Worm (Caenorhabditis elegans) whole organism, mixed stage, embryonic: ENCODE results near the gene comt-1.
A peak's percentile ranks its signal among the peaks of the same experiment; 100 is the strongest.

ENCODE experiments used
- M03D4.4 ChIP-seq: sonication (generic microtip); optimal IDR thresholded peaks from 2 replicates; lab custom pipeline; 2017; ENCODE audit warnings: mild to moderate bottlenecking, missing genetic modification characterization, missing compliant biosample characterization
- bed-3 ChIP-seq: fragments of 200-800 bp; sonication (Bioruptor generic); optimal IDR thresholded peaks from 3 replicates; lab custom pipeline; 2018; ENCODE audit warnings: mild to moderate bottlenecking, missing genetic modification characterization, moderate library complexity, missing compliant biosample characterization
- blmp-1 ChIP-seq: fragments of 150-350 bp; optimal IDR thresholded peaks from 2 replicates; lab custom pipeline; 2014; ENCODE audit warnings: missing biosample characterization, missing genetic modification characterization
- ceh-39 ChIP-seq: fragments of 150-350 bp; optimal IDR thresholded peaks from 2 replicates; lab custom pipeline; 2014; ENCODE audit warnings: missing biosample characterization, missing genetic modification characterization
- ceh-43 ChIP-seq: fragments of 200-800 bp; sonication (Bioruptor generic); optimal IDR thresholded peaks from 2 replicates; lab custom pipeline; 2018; ENCODE audit warnings: mild to moderate bottlenecking, missing genetic modification characterization, moderate library complexity, missing compliant biosample characterization
- ceh-83 ChIP-seq: fragments of 200-800 bp; sonication (Bioruptor generic); optimal IDR thresholded peaks from 2 replicates; lab custom pipeline; 2018; ENCODE audit warnings: mild to moderate bottlenecking, missing genetic modification characterization, missing compliant biosample characterization
- ces-1 ChIP-seq: fragments of 150-350 bp; optimal IDR thresholded peaks from 2 replicates; lab custom pipeline; 2014; ENCODE audit warnings: missing biosample characterization, missing genetic modification reagents, missing genetic modification characterization
- cnd-1 ChIP-seq: fragments of 200-800 bp; sonication (Bioruptor generic); optimal IDR thresholded peaks from 2 replicates; lab custom pipeline; 2018; ENCODE audit warnings: mild to moderate bottlenecking, missing genetic modification characterization, missing compliant biosample characterization
- drap-1 ChIP-seq: fragments of 200-800 bp; sonication (Bioruptor generic); optimal IDR thresholded peaks from 3 replicates; lab custom pipeline; 2018; ENCODE audit warnings: mild to moderate bottlenecking, missing genetic modification characterization, missing compliant biosample characterization
- elt-1 ChIP-seq: sonication (generic microtip); optimal IDR thresholded peaks from 2 replicates; lab custom pipeline; 2017; ENCODE audit warnings: missing genetic modification characterization, mild to moderate bottlenecking, missing compliant biosample characterization, antibody characterized with exemption, moderate library complexity, borderline replicate concordance; ENCODE audit not compliant: insufficient read depth
- elt-3 ChIP-seq: fragments of 150-350 bp; optimal IDR thresholded peaks from 2 replicates; lab custom pipeline; 2014; ENCODE audit warnings: missing biosample characterization, missing genetic modification characterization
- flh-1 ChIP-seq: fragments of 200-800 bp; sonication (Bioruptor generic); optimal IDR thresholded peaks from 2 replicates; lab custom pipeline; 2018; ENCODE audit warnings: mild to moderate bottlenecking, missing genetic modification characterization, moderate library complexity, missing compliant biosample characterization
- ham-2 ChIP-seq: fragments of 200-800 bp; sonication (Bioruptor generic); optimal IDR thresholded peaks from 2 replicates; lab custom pipeline; 2018; ENCODE audit warnings: mild to moderate bottlenecking, missing genetic modification characterization, missing compliant biosample characterization
- hlh-1 ChIP-seq: fragments of 150-350 bp; optimal IDR thresholded peaks from 2 replicates; lab custom pipeline; 2014; ENCODE audit warnings: missing biosample characterization, missing genetic modification reagents, missing genetic modification characterization
- lin-13 ChIP-seq: fragments of 150-350 bp; optimal IDR thresholded peaks from 2 replicates; lab custom pipeline; 2014; ENCODE audit warnings: missing biosample characterization, missing genetic modification characterization
- lin-32 ChIP-seq: fragments of 200-800 bp; sonication (Bioruptor generic); optimal IDR thresholded peaks from 2 replicates; lab custom pipeline; 2018; ENCODE audit warnings: mild to moderate bottlenecking, missing genetic modification characterization, missing compliant biosample characterization
- lsy-2 ChIP-seq: fragments of 150-350 bp; optimal IDR thresholded peaks from 2 replicates; lab custom pipeline; 2014; ENCODE audit warnings: missing biosample characterization, missing genetic modification characterization
- mab-5 ChIP-seq: fragments of 150-350 bp; optimal IDR thresholded peaks from 2 replicates; lab custom pipeline; 2014; ENCODE audit warnings: missing biosample characterization, missing genetic modification characterization
- mep-1 ChIP-seq: fragments of 150-350 bp; optimal IDR thresholded peaks from 2 replicates; lab custom pipeline; 2017; ENCODE audit warnings: missing biosample characterization, missing genetic modification reagents, missing genetic modification characterization, inconsistent platforms
- mls-2 ChIP-seq: sonication (generic microtip); optimal IDR thresholded peaks from 2 replicates; lab custom pipeline; 2016; ENCODE audit warnings: mild to moderate bottlenecking, missing genetic modification characterization, moderate library complexity, missing compliant biosample characterization
- nhr-12 ChIP-seq: fragments of 150-350 bp; optimal IDR thresholded peaks from 2 replicates; lab custom pipeline; 2014; ENCODE audit warnings: missing biosample characterization, missing genetic modification characterization
- nhr-2 ChIP-seq: fragments of 150-350 bp; optimal IDR thresholded peaks from 2 replicates; lab custom pipeline; 2014; ENCODE audit warnings: missing biosample characterization, missing genetic modification characterization
- nhr-237 ChIP-seq: fragments of 150-350 bp; optimal IDR thresholded peaks from 2 replicates; lab custom pipeline; 2014; ENCODE audit warnings: missing biosample characterization, missing genetic modification characterization
- nhr-28 ChIP-seq: fragments of 150-350 bp; optimal IDR thresholded peaks from 2 replicates; lab custom pipeline; 2014; ENCODE audit warnings: missing biosample characterization, missing genetic modification characterization
- nhr-76 ChIP-seq: sonication (generic microtip); optimal IDR thresholded peaks from 2 replicates; lab custom pipeline; 2017; ENCODE audit warnings: missing biosample characterization, missing genetic modification characterization
- pha-4 ChIP-seq: fragments of 150-350 bp; optimal IDR thresholded peaks from 2 replicates; lab custom pipeline; 2018; ENCODE audit warnings: missing biosample characterization, missing genetic modification reagents, missing genetic modification characterization
- sem-2 ChIP-seq: fragments of 200-800 bp; sonication (Bioruptor generic); optimal IDR thresholded peaks from 2 replicates; lab custom pipeline; 2018; ENCODE audit warnings: mild to moderate bottlenecking, missing genetic modification characterization, missing compliant biosample characterization
- snpc-4 ChIP-seq: fragments of 150-350 bp; optimal IDR thresholded peaks from 2 replicates; lab custom pipeline; 2014; ENCODE audit warnings: missing biosample characterization, missing genetic modification characterization
- sptf-1 ChIP-seq: sonication (generic microtip); optimal IDR thresholded peaks from 2 replicates; lab custom pipeline; 2017; ENCODE audit warnings: mild to moderate bottlenecking, missing genetic modification characterization, moderate library complexity, missing compliant biosample characterization
- tbx-8 ChIP-seq: fragments of 200-800 bp; sonication (Bioruptor generic); optimal IDR thresholded peaks from 2 replicates; lab custom pipeline; 2018; ENCODE audit warnings: mild to moderate bottlenecking, missing genetic modification characterization, moderate library complexity, missing compliant biosample characterization
- unc-120 ChIP-seq: sonication (generic microtip); optimal IDR thresholded peaks from 2 replicates; lab custom pipeline; 2017; ENCODE audit warnings: missing genetic modification characterization, missing compliant biosample characterization; ENCODE audit not compliant: poor library complexity, severe bottlenecking
- unc-39 ChIP-seq: fragments of 150-350 bp; optimal IDR thresholded peaks from 2 replicates; lab custom pipeline; 2014; ENCODE audit warnings: missing biosample characterization, missing genetic modification characterization
- unc-62 ChIP-seq: fragments of 150-350 bp; optimal IDR thresholded peaks from 2 replicates; lab custom pipeline; 2014; ENCODE audit warnings: missing biosample characterization, missing genetic modification reagents, missing genetic modification characterization
- zip-8 ChIP-seq: fragments of 150-350 bp; optimal IDR thresholded peaks from 2 replicates; lab custom pipeline; 2014; ENCODE audit warnings: missing biosample characterization, missing genetic modification characterization
- ztf-11 ChIP-seq: fragments of 150-350 bp; optimal IDR thresholded peaks from 2 replicates; lab custom pipeline; 2014; ENCODE audit warnings: missing biosample characterization, missing genetic modification characterization

Gene comt-1

DNA sequence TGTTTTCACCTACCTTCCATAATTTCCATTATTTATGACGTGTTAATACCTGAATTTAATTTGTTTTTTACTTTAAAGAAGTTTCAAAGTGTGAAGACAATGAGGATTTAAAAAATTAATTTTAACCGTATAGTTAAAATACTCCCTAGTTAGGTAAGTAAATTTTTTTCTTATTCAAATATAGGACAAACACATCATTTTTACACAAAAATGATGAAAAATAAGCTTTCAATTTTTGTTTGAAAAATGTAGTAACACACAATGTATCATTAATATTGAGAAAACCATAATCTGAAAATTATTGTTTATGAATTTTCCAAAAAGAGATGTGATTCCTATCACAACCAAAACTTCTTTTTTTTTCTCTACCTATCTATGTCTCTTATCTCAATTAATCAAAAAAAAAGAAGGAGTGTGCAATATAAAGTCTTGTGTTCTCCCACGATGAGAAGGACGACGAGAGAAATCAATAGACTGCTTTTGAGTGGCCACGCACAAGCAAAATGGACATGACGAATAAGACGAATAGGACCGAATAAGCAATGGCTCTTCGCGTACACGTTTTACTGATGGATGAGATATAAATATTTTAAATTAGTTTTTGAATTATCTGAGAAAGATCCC is 48.1 kb downstream of the comt-1 start, which contains the start of gene C14A11.6:
C14A11.6 (minus strand) TSS at position 51 of the 624 bp plus-strand sequence.
- TF ChIP-seq zip-8 (tag; lab: Kevin White, UChicago) (no peak), lin-32 (GFP tag; lab: Kevin White, UChicago) (no peak), ces-1 (GFP tag; lab: Kevin White, UChicago) (no peak), ceh-43 (GFP tag; lab: Kevin White, UChicago) (no peak), elt-3 (tag; lab: Kevin White, UChicago) (no peak)

ce11 chrX:2809611-2810010 is 52.7 kb downstream of the comt-1 start, which contains the start of gene C14A11.9:
Gene C14A11.9 (minus strand): TSS chrX:2809637.
- peak; percentile 92 for TF ChIP-seq mep-1
- peak; percentile 74 for TF ChIP-seq drap-1 (GFP tag; lab: Kevin White, UChicago)
- no peak for TF ChIP-seq ceh-39 (tag; lab: Kevin White, UChicago)
- no peak for TF ChIP-seq elt-1 (tag; lab: Kevin White, UChicago)
- peak; percentile 79 for TF ChIP-seq M03D4.4 (tag; lab: Kevin White, UChicago)
- TF ChIP-seq unc-120: peak; percentile 75
- TF ChIP-seq lin-32 (GFP tag; lab: Kevin White, UChicago): peak; percentile 45
- peak; percentile 86 for TF ChIP-seq mls-2 (tag; lab: Kevin White, UChicago)
- TF ChIP-seq blmp-1 (tag; lab: Kevin White, UChicago): no peak
- TF ChIP-seq pha-4: peak; percentile 72
- TF ChIP-seq nhr-28 (tag; lab: Kevin White, UChicago): no peak
- no peak for TF ChIP-seq nhr-76
- TF ChIP-seq bed-3: peak; percentile 10
- peak; percentile 77 for TF ChIP-seq nhr-237
- no peak for TF ChIP-seq nhr-2 (tag; lab: Kevin White, UChicago)
- TF ChIP-seq nhr-12: no peak
- TF ChIP-seq mab-5: no peak
- TF ChIP-seq sem-2: no peak
- TF ChIP-seq unc-39: no peak
- TF ChIP-seq ces-1 (GFP tag; lab: Kevin White, UChicago): peak; percentile 56
- no peak for TF ChIP-seq flh-1
- no peak for TF ChIP-seq snpc-4
- TF ChIP-seq elt-3 (tag; lab: Kevin White, UChicago): no peak
- peak; percentile 21 for TF ChIP-seq unc-62
- peak; percentile 61 for TF ChIP-seq ceh-83 (GFP tag; lab: Kevin White, UChicago)
- TF ChIP-seq ham-2 (GFP tag; lab: Kevin White, UChicago): peak; percentile 50
- peak; percentile 65 for TF ChIP-seq cnd-1 (tag; lab: Kevin White, UChicago)
- peak; percentile 79 for TF ChIP-seq lin-13 (tag; lab: Kevin White, UChicago)
- peak; percentile 85 for TF ChIP-seq sptf-1 (tag; lab: Kevin White, UChicago)
- peak; percentile 40 for TF ChIP-seq hlh-1 (tag; lab: Kevin White, UChicago)
- TF ChIP-seq tbx-8 (GFP tag; lab: Kevin White, UChicago): peak; percentile 42
- no peak for TF ChIP-seq zip-8 (tag; lab: Kevin White, UChicago)
- no peak for TF ChIP-seq ztf-11 (tag; lab: Kevin White, UChicago)
- peak; percentile 76 for TF ChIP-seq lsy-2 (tag; lab: Kevin White, UChicago)
- TF ChIP-seq ceh-43 (GFP tag; lab: Kevin White, UChicago): peak; percentile 57
